Worm (Caenorhabditis elegans): ENCODE data around the gene B0310.6.

B0310.6 gene

ce11 chrX:530909-531308 lies at the start of gene B0310.6:
TSS of gene B0310.6 (minus strand) at chrX:531009.
- peak; percentile 9 for TF ChIP-seq aha-1 (tag)
- TF ChIP-seq pha-4 (GFP tag; IDR thresholded peaks at IDR 0.05), result no peak
- TF ChIP-seq pha-4 (tag; optimal IDR thresholded peaks at IDR 0.05), result no peak

- TF ChIP-seq madf-5 (GFP tag; IDR thresholded peaks at IDR 0.05) (no peak), nhr-102 (tag; optimal IDR thresholded peaks at IDR 0.05) (peak; percentile 64), ceh-28 (tag; optimal IDR thresholded peaks at IDR 0.05) (no peak)
Measured at ce11 chrX:575084-575483, 44.3 kb upstream of the B0310.6 start.

- TF ChIP-seq dpl-1 (GFP tag; optimal IDR thresholded peaks at IDR 0.05) (peak; percentile 4), spr-3 (GFP tag; optimal IDR thresholded peaks at IDR 0.05) (no peak), nhr-42 (GFP tag; IDR thresholded peaks at IDR 0.05) (no peak), unc-62 (GFP tag; optimal IDR thresholded peaks at IDR 0.05 in 1 of 2) (peak in 1 of 2 experiments; percentile 90), unc-62 (tag; optimal IDR thresholded peaks at IDR 0.05) (no peak), pha-4 (GFP tag; IDR thresholded peaks at IDR 0.05) (no peak), pha-4 (tag; optimal IDR thresholded peaks at IDR 0.05) (peak; percentile 41), hmg-1.1 (GFP tag; IDR thresholded peaks at IDR 0.05) (0 out of 2 replicates have a peak, but pooled peaks have one; percentile 37), fkh-10 (GFP tag; optimal IDR thresholded peaks at IDR 0.05) (peak; percentile 31), mes-2 (tag; optimal IDR thresholded peaks at IDR 0.05; ENCODE audit: poor library complexity, severe bottlenecking) (peak; percentile 36), lin-1 (GFP tag; IDR thresholded peaks at IDR 0.05) (no peak), nhr-102 (tag; optimal IDR thresholded peaks at IDR 0.05) (peak; percentile 21), hlh-30 (tag; optimal IDR thresholded peaks at IDR 0.05; ENCODE audit: insufficient read depth) (peak; percentile 63), mep-1 (tag; optimal IDR thresholded peaks at IDR 0.05) (peak; percentile 44), rbr-2 (tag; optimal IDR thresholded peaks at IDR 0.05) (peak; percentile 26), mxl-3 (GFP tag; optimal IDR thresholded peaks at IDR 0.05) (peak; percentile 22), mdl-1 (tag; optimal IDR thresholded peaks at IDR 0.05) (peak in 1 of 2 experiments; percentile 57), nhr-11 (tag; optimal IDR thresholded peaks at IDR 0.05) (peak; percentile 81), nhr-41 (GFP tag; IDR thresholded peaks at IDR 0.05) (no peak), hif-1 (tag; optimal IDR thresholded peaks at IDR 0.05) (peak in 1 of 2 experiments; percentile 46), hlh-11 (tag; optimal IDR thresholded peaks at IDR 0.05) (peak; percentile 28), nhr-28 (tag; optimal IDR thresholded peaks at IDR 0.05) (peak; percentile 56), aha-1 (tag) (peak; percentile 91), zip-2 (tag; optimal IDR thresholded peaks at IDR 0.05) (peak; percentile 85), zip-11 (GFP tag; IDR thresholded peaks at IDR 0.05) (no peak)
Measured at ce11 chrX:573270-573669, 42.5 kb upstream of the B0310.6 start.

- TF ChIP-seq nhr-42 (GFP tag; IDR thresholded peaks at IDR 0.05) (no peak), unc-62 (GFP tag; optimal IDR thresholded peaks at IDR 0.05 in 1 of 2) (peak in 1 of 2 experiments; percentile 41), unc-62 (tag; optimal IDR thresholded peaks at IDR 0.05) (no peak)
Measured at ce11 chrX:572601-573000, 41.8 kb upstream of the B0310.6 start, which contains the start of gene mrp-2. TSS of gene mrp-2 (minus strand) at chrX:572701.

- no peak for TF ChIP-seq lir-3 (tag; optimal IDR thresholded peaks at IDR 0.05)
- no peak for TF ChIP-seq dve-1 (tag; optimal IDR thresholded peaks at IDR 0.05; ENCODE audit: insufficient read depth)
- no peak for TF ChIP-seq skn-1 (tag; optimal IDR thresholded peaks at IDR 0.05)
- no peak for TF ChIP-seq unc-62 (GFP tag; optimal IDR thresholded peaks at IDR 0.05 in 1 of 2)
- TF ChIP-seq unc-62 (tag; optimal IDR thresholded peaks at IDR 0.05), result no peak
- TF ChIP-seq daf-12 (tag; optimal IDR thresholded peaks at IDR 0.05), result no peak
- no peak for TF ChIP-seq nhr-42 (GFP tag; IDR thresholded peaks at IDR 0.05)
- no peak for TF ChIP-seq madf-9 (GFP tag; conservative IDR thresholded peaks at IDR 0.05)
- TF ChIP-seq madf-5 (GFP tag; IDR thresholded peaks at IDR 0.05), result no peak
- TF ChIP-seq fkh-10 (GFP tag; optimal IDR thresholded peaks at IDR 0.05), result no peak
- TF ChIP-seq fos-1 (tag; optimal IDR thresholded peaks at IDR 0.05), result no peak
- TF ChIP-seq ZK337.2 (GFP tag; IDR thresholded peaks at IDR 0.05), result no peak
- no peak for TF ChIP-seq ceh-28 (tag; optimal IDR thresholded peaks at IDR 0.05)
- no peak for TF ChIP-seq F26F4.8 (GFP tag; conservative IDR thresholded peaks at IDR 0.05)
Measured at ce11 chrX:571367-571766, 40.6 kb upstream of the B0310.6 start.
